Worm (Caenorhabditis elegans): Measurements from ENCODE around the gene sars-2.
A peak's percentile ranks its signal among the peaks of the same experiment; 100 is the strongest.

The sars-2 gene

ce11 chrIV:4369116-4369515 is 11.7 kb downstream of the sars-2 start:
- no peak for TF ChIP-seq lsy-2 (tag; optimal IDR thresholded peaks at IDR 0.05)
- TF ChIP-seq mab-5 (tag; optimal IDR thresholded peaks at IDR 0.05) = no peak
- no peak for TF ChIP-seq Y55F3AM.14 (GFP tag; optimal IDR thresholded peaks at IDR 0.05)
- no peak for TF ChIP-seq unc-62 (GFP tag; optimal IDR thresholded peaks at IDR 0.05)
- no peak for TF ChIP-seq aly-2 (tag; optimal IDR thresholded peaks at IDR 0.05)
- no peak for TF ChIP-seq peb-1 (tag; optimal IDR thresholded peaks at IDR 0.05)
- no peak for TF ChIP-seq nhr-6 (tag; optimal IDR thresholded peaks at IDR 0.05)

DNA sequence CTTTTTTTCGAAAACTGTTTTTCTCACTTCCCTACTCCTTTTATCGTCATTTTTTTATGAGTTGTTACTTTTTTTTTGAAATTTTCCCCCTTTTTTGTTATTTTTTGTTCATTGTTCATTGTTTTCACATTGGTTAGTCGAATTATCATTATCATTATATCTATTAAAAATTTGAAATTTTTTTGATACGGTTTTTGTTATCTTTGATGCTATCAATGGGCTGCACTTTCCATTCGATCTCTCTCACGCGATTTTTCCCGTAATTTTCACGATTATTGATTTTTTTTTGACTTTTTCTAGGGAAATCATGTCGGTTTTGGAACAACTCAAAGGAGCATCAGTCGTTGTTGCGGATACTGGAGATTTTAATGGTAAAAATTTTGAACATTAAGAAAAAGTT is 28.9 kb downstream of the sars-2 start, which contains the start of gene tald-1:
tald-1 (plus strand) TSS at position 301 of the 400 bp plus-strand sequence.
- TF ChIP-seq nhr-21 (tag; optimal IDR thresholded peaks at IDR 0.05) (no peak), unc-62 (GFP tag; optimal IDR thresholded peaks at IDR 0.05) (no peak), ztf-4 (tag; optimal IDR thresholded peaks at IDR 0.05) (no peak), fos-1 (tag; optimal IDR thresholded peaks at IDR 0.05) (peak; percentile 47)

DNA sequence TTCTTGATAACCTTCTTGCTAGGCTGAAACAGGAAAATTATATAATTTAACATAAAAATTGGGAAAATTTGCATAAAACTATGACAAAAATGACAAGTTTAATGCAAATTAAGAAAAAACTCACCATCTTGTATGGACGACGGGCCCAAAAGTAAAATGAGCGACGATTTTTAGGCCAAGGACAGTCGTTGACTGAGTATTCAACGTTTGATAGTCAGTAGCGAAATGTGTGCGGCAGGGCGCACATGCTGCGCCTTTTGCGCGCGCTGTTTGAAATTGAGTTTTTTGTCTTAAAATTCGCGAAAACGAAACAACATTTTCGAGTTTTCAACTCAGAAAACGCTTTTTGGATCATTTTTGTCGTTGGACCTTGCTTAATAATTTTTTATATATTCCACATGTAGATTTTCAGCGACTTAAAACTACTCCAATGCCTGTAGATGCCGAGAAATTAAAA is 33.0 kb downstream of the sars-2 start, which contains the start of the genes rpl-7A and set-21:
rpl-7A (minus strand) TSS at position 153 of the 457 bp plus-strand sequence.
set-21 (plus strand) TSS at position 407 of the 457 bp plus-strand sequence.
- TF ChIP-seq R02D3.7 (tag; optimal IDR thresholded peaks at IDR 0.05) (peak; percentile 58), nhr-21 (tag; optimal IDR thresholded peaks at IDR 0.05) (peak; percentile 93), ztf-1 (GFP tag; conservative IDR thresholded peaks at IDR 0.05) (no peak), sem-4 (tag; optimal IDR thresholded peaks at IDR 0.05) (peak; percentile 90), sma-9 (GFP tag; optimal IDR thresholded peaks at IDR 0.05) (peak; percentile 96), sma-9 (tag; optimal IDR thresholded peaks at IDR 0.05) (no peak), ZK546.5 (tag; optimal IDR thresholded peaks at IDR 0.05) (peak; percentile 87), mab-5 (tag; optimal IDR thresholded peaks at IDR 0.05) (peak; percentile 89), nhr-11 (tag; optimal IDR thresholded peaks at IDR 0.05) (no peak), alr-1 (tag; optimal IDR thresholded peaks at IDR 0.05) (no peak), unc-55 (GFP tag; optimal IDR thresholded peaks at IDR 0.05) (peak; percentile 88), gmeb-1 (tag; optimal IDR thresholded peaks at IDR 0.05) (peak; percentile 94), elt-3 (tag; optimal IDR thresholded peaks at IDR 0.05) (no peak), fos-1 (tag; optimal IDR thresholded peaks at IDR 0.05) (peak; percentile 80), zag-1 (tag; optimal IDR thresholded peaks at IDR 0.05) (peak; percentile 78), C34F6.9 (tag; optimal IDR thresholded peaks at IDR 0.05) (peak; percentile 83), ceh-16 (tag; optimal IDR thresholded peaks at IDR 0.05) (peak; percentile 19), blmp-1 (tag; optimal IDR thresholded peaks at IDR 0.05; ENCODE audit: insufficient read depth) (peak; percentile 57), aly-2 (tag; optimal IDR thresholded peaks at IDR 0.05) (no peak), lsy-2 (tag; optimal IDR thresholded peaks at IDR 0.05) (peak; percentile 91 to 97), F13H6.1 (tag; optimal IDR thresholded peaks at IDR 0.05) (peak; percentile 95), nhr-25 (tag; optimal IDR thresholded peaks at IDR 0.05) (peak; percentile 95), ceh-82 (tag; optimal IDR thresholded peaks at IDR 0.05) (peak; percentile 86), unc-62 (GFP tag; optimal IDR thresholded peaks at IDR 0.05) (no peak), lin-11 (tag; optimal IDR thresholded peaks at IDR 0.05) (peak; percentile 83), peb-1 (tag; optimal IDR thresholded peaks at IDR 0.05) (no peak), nhr-77 (tag; optimal IDR thresholded peaks at IDR 0.05) (peak; percentile 62), nhr-129 (tag; optimal IDR thresholded peaks at IDR 0.05) (peak; percentile 89), skn-1 (tag; optimal IDR thresholded peaks at IDR 0.05) (peak; percentile 60), nhr-12 (tag; optimal IDR thresholded peaks at IDR 0.05) (no peak), elt-1 (tag; optimal IDR thresholded peaks at IDR 0.05) (no peak), snpc-4 (tag; optimal IDR thresholded peaks at IDR 0.05) (peak; percentile 63), ztf-11 (tag; optimal IDR thresholded peaks at IDR 0.05) (no peak), nhr-23 (tag; optimal IDR thresholded peaks at IDR 0.05) (no peak), Y55F3AM.14 (GFP tag; optimal IDR thresholded peaks at IDR 0.05) (peak; percentile 94), lin-13 (GFP tag; optimal IDR thresholded peaks at IDR 0.05) (peak; percentile 92), sma-3 (GFP tag; optimal IDR thresholded peaks at IDR 0.05) (peak; percentile 98), dmd-4 (tag; optimal IDR thresholded peaks at IDR 0.05) (no peak), unc-39 (tag; optimal IDR thresholded peaks at IDR 0.05) (no peak), egl-27 (tag; optimal IDR thresholded peaks at IDR 0.05) (peak; percentile 51), mdl-1 (tag; optimal IDR thresholded peaks at IDR 0.05) (peak in 1 of 2 experiments; percentile 52), mbf-1 (tag; optimal IDR thresholded peaks at IDR 0.05) (no peak), nhr-6 (tag; optimal IDR thresholded peaks at IDR 0.05) (peak; percentile 78), lin-39 (tag; optimal IDR thresholded peaks at IDR 0.05) (no peak), nhr-10 (tag; optimal IDR thresholded peaks at IDR 0.05) (no peak), nhr-237 (tag; optimal IDR thresholded peaks at IDR 0.05) (peak; percentile 78), ama-1 (optimal IDR thresholded peaks at IDR 0.05) (no peak), ztf-4 (tag; optimal IDR thresholded peaks at IDR 0.05) (peak; percentile 84), crh-2 (tag; optimal IDR thresholded peaks at IDR 0.05) (peak; percentile 90)
